Worm (Caenorhabditis elegans) whole organism, young adult: ENCODE results near the gene srx-50.
A peak's percentile ranks its signal among the peaks of the same experiment; 100 is the strongest.

Source experiments
- ama-1 ChIP-seq, 3 experiments: fragments of 150-350 bp in 1 of 3; sonication (generic microtip) in 2 of 3; optimal IDR thresholded peaks; 2 replicates each; lab custom pipeline; 2014 to 2018; ENCODE audit warnings: missing biosample characterization in 2 of 3, missing genetic modification characterization in 2 of 3, missing genetic modification reagents in 2 of 3
- aptf-2 ChIP-seq: fragments of 200-800 bp; sonication (Bioruptor generic); conservative IDR thresholded peaks from 2 replicates; pipeline ENCODE4 v1.3.6; 2022; ENCODE audit warnings: missing genetic modification reagents, missing genetic modification characterization, missing compliant biosample characterization
- fkh-3 ChIP-seq: sonication (generic microtip); optimal IDR thresholded peaks from 2 replicates; lab custom pipeline; 2016; ENCODE audit warnings: mild to moderate bottlenecking, missing genetic modification characterization, missing compliant biosample characterization
- hrde-1 ChIP-seq: sonication (generic microtip); optimal IDR thresholded peaks from 2 replicates; lab custom pipeline; 2016; ENCODE audit warnings: missing genetic modification characterization, mild to moderate bottlenecking, missing compliant biosample characterization, moderate library complexity, missing genotype, missing genetic modification reagents, borderline replicate concordance
- madf-6 ChIP-seq: fragments of 200-800 bp; sonication (Bioruptor generic); IDR thresholded peaks from 2 replicates; pipeline ENCODE4 v1.3.6; 2022; ENCODE audit warnings: missing genetic modification reagents, missing genetic modification characterization, missing compliant biosample characterization
- nfyb-1 ChIP-seq: fragments of 200-800 bp; sonication (Bioruptor generic); IDR thresholded peaks from 2 replicates; pipeline ENCODE4 v1.3.6; 2022; ENCODE audit warnings: missing genetic modification reagents, missing genetic modification characterization, missing compliant biosample characterization
- nhr-120 ChIP-seq: fragments of 200-800 bp; sonication (Bioruptor generic); IDR thresholded peaks from 2 replicates; pipeline ENCODE4 v1.3.6; 2022; ENCODE audit warnings: missing genetic modification characterization, missing compliant biosample characterization
- ztf-26 ChIP-seq: sonication (generic microtip); optimal IDR thresholded peaks from 2 replicates; lab custom pipeline; 2017; ENCODE audit warnings: missing genetic modification characterization, missing compliant biosample characterization
- ztf-6 ChIP-seq: fragments of 200-800 bp; sonication (Bioruptor generic); IDR thresholded peaks from 2 replicates; pipeline ENCODE4 v1.3.6; 2022; ENCODE audit warnings: missing genetic modification reagents, missing genetic modification characterization, missing compliant biosample characterization

ce11 chrIV:7051515-7051914 lies 6.3 kb upstream of the srx-50 start:
- peak; percentile 63 for TF ChIP-seq ama-1 (optimal IDR thresholded peaks at IDR 0.05; lab: Kevin White, UChicago)
- TF ChIP-seq ama-1 (GFP tag; optimal IDR thresholded peaks at IDR 0.05; lab: Kevin White, UChicago): no peak
- no peak for TF ChIP-seq aptf-2 (GFP tag; lab: Robert Waterston, UW)
- TF ChIP-seq madf-6: no peak
- no peak for TF ChIP-seq ztf-6
- TF ChIP-seq nfyb-1 (GFP tag; lab: Robert Waterston, UW): no peak
- no peak for TF ChIP-seq ztf-26 (tag; lab: Kevin White, UChicago)
- TF ChIP-seq hrde-1 (tag; lab: Kevin White, UChicago): no peak
- no peak for TF ChIP-seq nhr-120 (GFP tag; lab: Robert Waterston, UW)
- TF ChIP-seq fkh-3: no peak
